Worm (Caenorhabditis elegans) whole organism, L4 larva: ENCODE data around the gene nhr-68.

Source experiments
- ces-1 ChIP-seq: fragments of 150-350 bp; sonication (generic microtip); optimal IDR thresholded peaks from 4 replicates; lab custom pipeline; 2014; ENCODE audit warnings: missing biosample characterization, missing genetic modification reagents, missing genetic modification characterization
- fkh-10 ChIP-seq: fragments of 150-350 bp; optimal IDR thresholded peaks from 2 replicates; lab custom pipeline; 2014; ENCODE audit warnings: missing biosample characterization, missing genetic modification reagents, missing genetic modification characterization
- hlh-30 ChIP-seq: sonication (generic microtip); optimal IDR thresholded peaks from 2 replicates; lab custom pipeline; 2017; ENCODE audit warnings: antibody characterized with exemption, mild to moderate bottlenecking, missing genetic modification characterization, missing compliant biosample characterization; ENCODE audit not compliant: insufficient read depth
- jun-1 ChIP-seq: fragments of 150-350 bp; optimal IDR thresholded peaks from 2 replicates; lab custom pipeline; 2014; ENCODE audit warnings: missing biosample characterization, missing genetic modification reagents, missing genetic modification characterization
- lsy-2 ChIP-seq, 2 experiments: fragments of 150-350 bp in 1 of 2; sonication (generic microtip) in 1 of 2; optimal IDR thresholded peaks; 2 replicates each; lab custom pipeline; 2014 to 2017; ENCODE audit warnings: missing biosample characterization in 2 of 2, missing genetic modification characterization in 2 of 2
- nhr-41 ChIP-seq: fragments of 200-800 bp; sonication (Bioruptor generic); IDR thresholded peaks from 2 replicates; pipeline ENCODE4 v1.3.6; 2022; ENCODE audit warnings: missing genetic modification reagents, missing genetic modification characterization, missing compliant biosample characterization
- nhr-77 ChIP-seq: fragments of 150-350 bp; optimal IDR thresholded peaks from 2 replicates; lab custom pipeline; 2014; ENCODE audit warnings: missing biosample characterization, missing genetic modification characterization
- zip-2 ChIP-seq: fragments of 150-350 bp; optimal IDR thresholded peaks from 2 replicates; lab custom pipeline; 2014; ENCODE audit warnings: missing biosample characterization, missing genetic modification characterization

DNA sequence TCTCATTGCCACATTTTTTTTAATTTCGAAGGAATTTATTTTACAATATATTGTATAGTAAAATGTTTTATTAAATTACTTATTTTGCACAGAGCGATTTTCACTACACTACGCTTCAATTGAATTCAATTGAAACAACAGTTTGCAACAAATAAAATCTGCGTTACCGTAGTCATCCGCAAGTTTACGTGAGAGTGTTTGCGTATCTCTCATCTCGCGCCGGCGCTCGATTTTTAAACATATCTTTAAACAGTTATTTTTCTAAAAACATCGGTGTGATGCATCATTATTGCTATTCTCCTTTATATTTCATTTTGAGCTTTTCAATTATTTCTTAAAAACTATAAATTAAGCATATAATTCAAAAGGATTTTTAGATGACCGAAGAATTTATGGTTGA, 19.0 kb upstream of the nhr-68 start, which contains the start of gene duo-1:
- TF ChIP-seq nhr-77 (tag; lab: Kevin White, UChicago) (no peak), lsy-2 (tag; optimal IDR thresholded peaks at IDR 0.05; lab: Kevin White, UChicago) (no peak), nhr-41 (GFP tag; lab: Robert Waterston, UW) (no peak), fkh-10 (GFP tag; lab: Kevin White, UChicago) (no peak), hlh-30 (no peak), zip-2 (tag; lab: Kevin White, UChicago) (no peak), jun-1 (tag; lab: Kevin White, UChicago) (no peak), ces-1 (GFP tag; lab: Kevin White, UChicago) (no peak)
